Worm (Caenorhabditis elegans) whole organism, L4/young adult: Measurements from ENCODE around the gene F54H12.2.
"Not testable (repeated sequence)": the region's sequence is repeated elsewhere in the genome, so short reads cannot be mapped to it uniquely, and the experiment has no call there.

Experiments
- W03F9.2 ChIP-seq: fragments of 150-350 bp; optimal IDR thresholded peaks from 2 replicates; lab custom pipeline; 2014; ENCODE audit warnings: missing biosample characterization, missing genetic modification characterization
- dao-5 ChIP-seq: sonication (generic microtip); optimal IDR thresholded peaks from 2 replicates; lab custom pipeline; 2016; ENCODE audit warnings: missing genotype, missing genetic modification characterization, moderate library complexity, missing compliant biosample characterization
- him-1 ChIP-seq: sonication (generic microtip); optimal IDR thresholded peaks from 2 replicates; lab custom pipeline; 2016; ENCODE audit warnings: missing genotype, missing genetic modification reagents, missing genetic modification characterization, missing compliant biosample characterization

F54H12.2 gene

ce11 chrIII:7948802-7949201 is 15.6 kb upstream of the F54H12.2 start, which contains the start of gene col-90:
TSS of gene col-90 (plus strand) at chrIII:7948838.
- TF ChIP-seq dao-5 (tag; lab: Kevin White, UChicago) (no peak), W03F9.2 (tag; lab: Kevin White, UChicago) (no peak), him-1 (tag; lab: Kevin White, UChicago) (no peak)

- no peak for TF ChIP-seq W03F9.2 (tag; lab: Kevin White, UChicago)
- no peak for TF ChIP-seq dao-5 (tag; lab: Kevin White, UChicago)
Observed at ce11 chrIII:7950447-7950846, 13.9 kb upstream of the F54H12.2 start.

- no peak for TF ChIP-seq W03F9.2 (tag; lab: Kevin White, UChicago)
- no peak for TF ChIP-seq dao-5 (tag; lab: Kevin White, UChicago)
- no peak for TF ChIP-seq him-1 (tag; lab: Kevin White, UChicago)
Observed at ce11 chrIII:7952077-7952765, 12.2 kb upstream of the F54H12.2 start, which contains the start of gene C29E4.15. TSS of gene C29E4.15 (plus strand) at chrIII:7952623.

- TF ChIP-seq dao-5 (tag; lab: Kevin White, UChicago): no peak
- TF ChIP-seq W03F9.2 (tag; lab: Kevin White, UChicago): no peak
- no peak for TF ChIP-seq him-1 (tag; lab: Kevin White, UChicago)
Observed at ce11 chrIII:7953208-7953607, 11.2 kb upstream of the F54H12.2 start, which contains the start of gene let-754. TSS of gene let-754 (minus strand) at chrIII:7953308.

DNA sequence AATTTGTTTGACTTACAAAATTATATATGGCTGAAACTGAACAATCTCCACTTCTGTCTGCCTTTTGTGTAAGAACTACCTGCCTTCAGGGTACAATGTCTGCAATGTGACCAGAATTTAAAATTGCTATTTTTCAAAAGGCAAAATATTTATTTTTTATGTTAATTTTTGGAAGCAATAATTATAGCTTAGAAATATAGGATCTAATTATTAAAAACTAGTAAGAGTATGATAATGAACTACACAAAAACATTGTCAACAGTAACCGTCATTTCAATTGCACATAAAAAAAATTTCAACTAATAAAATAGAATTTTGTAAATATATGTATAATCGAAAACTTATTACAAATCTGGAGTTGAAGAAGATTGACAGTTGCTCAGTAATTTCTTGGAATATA is 7.4 kb upstream of the F54H12.2 start, which contains the start of gene C29E4.9:
C29E4.9 (minus strand) TSS at position 101 of the 400 bp plus-strand sequence.
- TF ChIP-seq W03F9.2 (tag; lab: Kevin White, UChicago) (no peak), dao-5 (tag; lab: Kevin White, UChicago) (no peak), him-1 (tag; lab: Kevin White, UChicago) (no peak)

DNA sequence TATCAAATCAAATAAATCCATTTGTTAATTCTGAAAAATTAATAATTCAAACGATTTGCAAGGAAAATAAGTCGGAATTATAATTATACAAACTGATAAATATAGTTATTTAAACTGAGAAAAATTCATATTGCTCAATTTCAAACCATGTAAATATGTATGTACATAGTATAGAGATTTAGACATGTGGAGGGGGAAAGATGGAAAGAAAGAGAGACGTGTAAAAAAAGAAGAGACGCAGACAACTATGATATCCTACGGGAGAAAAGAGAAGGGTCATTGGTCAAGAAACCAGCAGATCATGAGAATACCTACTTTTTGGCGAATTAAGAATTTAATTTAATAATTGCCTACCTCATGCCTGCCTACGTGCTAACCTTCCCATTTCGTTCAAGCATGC is 6.3 kb upstream of the F54H12.2 start, which contains the start of gene C29E4.11:
C29E4.11 (minus strand) TSS at position 30 of the 400 bp plus-strand sequence.
- TF ChIP-seq W03F9.2 (tag; lab: Kevin White, UChicago): no peak
- TF ChIP-seq him-1 (tag; lab: Kevin White, UChicago): no peak
- TF ChIP-seq dao-5 (tag; lab: Kevin White, UChicago): no peak

DNA sequence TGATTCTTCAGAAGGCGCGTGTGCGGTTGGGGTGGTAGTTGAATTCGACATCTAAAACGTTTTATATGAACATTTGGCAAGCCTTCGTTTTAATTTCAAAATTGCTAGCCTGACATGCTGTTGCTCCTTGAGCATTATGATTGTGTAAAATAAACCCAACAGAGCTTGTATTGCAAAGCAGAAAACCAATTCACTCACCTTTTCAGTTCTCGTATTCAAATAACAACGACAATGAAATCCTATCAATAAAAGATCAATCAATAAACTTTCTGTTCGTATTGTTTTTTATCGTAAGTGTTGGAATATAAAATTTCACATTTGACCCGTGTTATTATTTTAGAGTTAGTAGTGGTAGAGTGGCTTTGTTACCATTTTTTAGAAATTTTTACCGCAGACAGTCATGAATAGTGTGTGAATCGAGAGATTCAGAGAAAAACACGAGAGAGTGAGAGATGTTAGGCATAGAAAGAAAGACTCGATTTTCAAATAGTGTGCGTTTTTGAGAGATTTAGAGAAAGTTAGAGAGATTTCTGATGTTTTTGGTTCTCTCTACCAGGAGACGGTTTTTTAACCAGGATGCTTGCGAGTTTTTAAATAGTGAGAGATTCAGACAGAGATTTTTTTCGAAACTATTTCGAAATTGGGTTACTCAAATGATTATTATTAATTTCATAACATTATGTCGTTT is 5.3 kb upstream of the F54H12.2 start, which contains the start of gene F54H12.10:
F54H12.10 (minus strand) TSS at position 51 of the 688 bp plus-strand sequence.
- TF ChIP-seq him-1, W03F9.2, dao-5 (tag; lab: Kevin White, UChicago): not testable (repeated sequence)

DNA sequence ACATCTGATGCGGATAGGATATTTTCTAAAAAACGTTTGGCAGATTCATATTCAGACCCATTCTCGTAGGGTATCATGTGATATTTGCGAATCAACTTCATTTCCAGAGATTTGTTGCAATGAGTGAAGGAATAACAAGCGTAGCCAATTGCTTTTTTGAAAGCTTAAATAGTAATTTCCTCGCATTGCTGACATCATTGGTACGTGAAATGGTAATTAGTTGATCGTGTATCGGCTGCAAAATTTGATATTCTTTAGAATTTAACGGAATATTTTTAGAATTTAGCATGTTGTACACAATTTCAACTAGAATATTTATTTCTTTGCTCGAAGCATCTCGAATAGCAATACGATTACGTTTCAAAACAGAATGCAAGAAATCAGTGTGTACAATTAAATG is 1.7 kb upstream of the F54H12.2 start, which contains the start of gene F54H12.4:
F54H12.4 (minus strand) TSS at position 101 of the 400 bp plus-strand sequence.
- not testable (repeated sequence) for TF ChIP-seq him-1, dao-5, W03F9.2 (tag; lab: Kevin White, UChicago)

DNA sequence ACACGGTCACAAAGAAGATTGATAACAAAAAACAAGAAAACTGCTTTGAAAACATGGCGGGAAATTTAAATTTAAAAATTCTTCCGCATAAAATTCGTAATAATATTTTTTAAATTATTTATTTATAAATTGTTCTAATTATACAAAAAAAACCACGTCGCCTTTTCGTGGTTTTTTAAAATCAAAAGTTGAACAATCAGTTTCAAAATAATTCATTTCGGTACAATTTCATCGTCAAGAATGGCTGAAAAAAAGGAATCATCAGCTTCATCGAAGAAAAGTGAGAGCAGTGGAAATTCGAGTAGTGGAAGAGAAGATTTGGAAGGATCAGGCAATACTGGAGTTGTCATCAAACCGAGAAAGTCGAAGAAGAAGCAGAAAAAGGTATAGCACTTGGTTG is 4.7 kb downstream of the F54H12.2 start, which contains the start of the genes F54H12.8 and F54H12.7:
F54H12.8 (minus strand) TSS at position 101 of the 400 bp plus-strand sequence.
F54H12.7 (plus strand) TSS at position 229 of the 400 bp plus-strand sequence.
- TF ChIP-seq dao-5 (tag; lab: Kevin White, UChicago) (no peak), him-1 (tag; lab: Kevin White, UChicago) (no peak), W03F9.2 (tag; lab: Kevin White, UChicago) (no peak)

DNA sequence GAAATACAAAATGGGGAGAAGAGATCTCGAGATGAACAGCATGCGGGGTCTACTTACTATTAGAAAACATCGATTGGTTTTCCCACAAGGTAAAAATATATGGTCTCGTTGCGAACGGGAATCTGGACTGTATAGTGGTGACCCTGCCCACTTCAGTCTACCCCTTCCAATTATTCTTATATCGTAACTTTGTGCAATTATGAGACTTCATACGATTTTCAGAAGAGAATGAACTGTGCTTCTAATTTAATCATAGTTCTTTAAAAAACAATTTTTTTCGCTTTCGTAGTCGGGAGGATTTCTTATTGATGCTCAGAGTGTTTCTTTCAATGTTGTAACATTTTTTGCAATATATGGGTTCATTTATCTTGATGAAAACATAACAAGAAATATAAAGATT is 7.7 kb downstream of the F54H12.2 start, which contains the start of gene F54H12.5:
F54H12.5 (minus strand) TSS at position 101 of the 400 bp plus-strand sequence.
- TF ChIP-seq him-1 (tag; lab: Kevin White, UChicago): no peak
- no peak for TF ChIP-seq dao-5 (tag; lab: Kevin White, UChicago)
- no peak for TF ChIP-seq W03F9.2 (tag; lab: Kevin White, UChicago)

ce11 chrIII:7972687-7973086 is 8.3 kb downstream of the F54H12.2 start:
- no peak for TF ChIP-seq him-1 (tag; lab: Kevin White, UChicago)
- no peak for TF ChIP-seq dao-5 (tag; lab: Kevin White, UChicago)
- no peak for TF ChIP-seq W03F9.2 (tag; lab: Kevin White, UChicago)

ce11 chrIII:7973201-7973767 is 8.9 kb downstream of the F54H12.2 start, which contains the start of the genes eef-1B.1 and aco-2:
TSS of gene eef-1B.1 (minus strand) at chrIII:7973386.
TSS of gene aco-2 (plus strand) at chrIII:7973717.
- TF ChIP-seq him-1 (tag; lab: Kevin White, UChicago) (peak; percentile 67), dao-5 (tag; lab: Kevin White, UChicago) (no peak), W03F9.2 (tag; lab: Kevin White, UChicago) (peak; percentile 90)
